Fruit fly (Drosophila melanogaster) whole organism, embryonic: ENCODE data around the gene CG15044.

ENCODE experiments used
- Atf-2 ChIP-seq: fragments of 200-800 bp; sonication (Bioruptor generic); optimal IDR thresholded peaks from 2 replicates; lab custom pipeline; 2016; ENCODE audit warnings: missing biosample characterization, missing genetic modification characterization
- Blimp-1 ChIP-seq: fragments of 200-800 bp; sonication (Bioruptor generic); optimal IDR thresholded peaks from 3 replicates; lab custom pipeline; 2018; ENCODE audit warnings: missing biosample characterization, missing genetic modification characterization, mild to moderate bottlenecking, moderate library complexity, missing genetic modification reagents
- CG10979 ChIP-seq: fragments of 200-800 bp; sonication (Bioruptor generic); optimal IDR thresholded peaks from 2 replicates; lab custom pipeline; 2018; ENCODE audit warnings: missing biosample characterization, mild to moderate bottlenecking, missing genetic modification characterization, moderate library complexity
- CG11504 ChIP-seq: fragments of 200-800 bp; sonication (Bioruptor generic); optimal IDR thresholded peaks from 3 replicates; lab custom pipeline; 2019; ENCODE audit warnings: missing biosample characterization, mild to moderate bottlenecking, missing genetic modification characterization, moderate library complexity
- CG12659 ChIP-seq: fragments of 200-800 bp; sonication (Bioruptor generic); optimal IDR thresholded peaks from 3 replicates; lab custom pipeline; 2017; ENCODE audit warnings: mild to moderate bottlenecking, missing biosample characterization, missing genetic modification reagents, missing genetic modification characterization
- CG17361 ChIP-seq: fragments of 200-800 bp; sonication (Bioruptor generic); IDR thresholded peaks from 3 replicates; pipeline ENCODE4 v1.3.6; 2022; ENCODE audit warnings: missing biosample characterization, missing genetic modification characterization
- CG17802 ChIP-seq: fragments of 200-800 bp; sonication (Bioruptor generic); optimal IDR thresholded peaks from 2 replicates; lab custom pipeline; 2018; ENCODE audit warnings: missing biosample characterization, mild to moderate bottlenecking, missing genetic modification characterization, moderate library complexity
- CG2712 ChIP-seq: fragments of 200-800 bp; optimal IDR thresholded peaks from 3 replicates; lab custom pipeline; 2019; ENCODE audit warnings: missing biosample characterization, mild to moderate bottlenecking, missing genetic modification characterization, moderate library complexity
- CG32772 ChIP-seq: fragments of 200-800 bp; sonication (Bioruptor generic); IDR thresholded peaks from 2 replicates; pipeline ENCODE4 v1.3.6; 2022; ENCODE audit warnings: missing biosample characterization, missing genetic modification characterization
- CG3847 ChIP-seq: fragments of 200-800 bp; sonication (Bioruptor generic); IDR thresholded peaks from 2 replicates; pipeline ENCODE4 v1.3.6; 2022; ENCODE audit warnings: missing biosample characterization, missing genetic modification characterization
- CG5180 ChIP-seq: fragments of 200-800 bp; sonication (Bioruptor generic); optimal IDR thresholded peaks from 3 replicates; lab custom pipeline; 2017; ENCODE audit warnings: missing biosample characterization, missing genetic modification characterization, mild to moderate bottlenecking, moderate library complexity, missing genetic modification reagents
- D ChIP-seq, 2 experiments: fragments of 200-800 bp in 1 of 2; fragments of >200 bp in 1 of 2; sonication (Bioruptor generic) in 1 of 2; optimal IDR thresholded peaks; 2 replicates in 1 of 2; 3 replicates in 1 of 2; lab custom pipeline; 2017; ENCODE audit warnings: mild to moderate bottlenecking in 1 of 2, missing biosample characterization in 1 of 2, missing genetic modification characterization in 1 of 2, missing genetic modification reagents in 1 of 2
- Dll ChIP-seq: fragments of 200-800 bp; sonication (Bioruptor generic); IDR thresholded peaks from 4 replicates; pipeline ENCODE4 v1.3.6; 2022; ENCODE audit warnings: missing biosample characterization, missing genetic modification characterization; ENCODE audit not compliant: partially characterized antibody
- Drgx ChIP-seq: fragments of 200-800 bp; sonication (Bioruptor generic); IDR thresholded peaks from 2 replicates; pipeline ENCODE4 v1.3.6; 2022; ENCODE audit warnings: missing biosample characterization, missing genetic modification characterization
- HHEX ChIP-seq: fragments of 200-800 bp; sonication (Bioruptor generic); optimal IDR thresholded peaks from 3 replicates; lab custom pipeline; 2017; ENCODE audit warnings: missing biosample characterization, mild to moderate bottlenecking, missing genetic modification characterization, missing genetic modification reagents
- MESR4 ChIP-seq: fragments of 200-800 bp; sonication (Bioruptor generic); optimal IDR thresholded peaks from 2 replicates; lab custom pipeline; 2018; ENCODE audit warnings: missing biosample characterization, mild to moderate bottlenecking, missing genetic modification characterization, moderate library complexity
- Ptx1 ChIP-seq: fragments of 200-800 bp; sonication (Bioruptor generic); IDR thresholded peaks from 2 replicates; pipeline ENCODE4 v1.3.6; 2022; ENCODE audit warnings: missing biosample characterization, missing genetic modification characterization
- Ssrp ChIP-seq: fragments of 200-800 bp; sonication (Bioruptor generic); optimal IDR thresholded peaks from 2 replicates; lab custom pipeline; 2018; ENCODE audit warnings: missing biosample characterization, mild to moderate bottlenecking, missing genetic modification characterization, moderate library complexity
- Trl ChIP-seq, 3 experiments: fragments of >200 bp in 2 of 3; fragments of 200-800 bp in 1 of 3; sonication (Bioruptor generic) in 1 of 3; optimal IDR thresholded peaks; 2 replicates in 1 of 3; 3 replicates in 2 of 3; lab custom pipeline; 2016 to 2017; ENCODE audit warnings: missing biosample characterization in 1 of 3, missing genetic modification characterization in 1 of 3
- Vsx1 ChIP-seq: fragments of 200-800 bp; sonication (Bioruptor generic); optimal IDR thresholded peaks from 2 replicates; lab custom pipeline; 2017; ENCODE audit warnings: missing biosample characterization, mild to moderate bottlenecking, missing genetic modification characterization, missing genetic modification reagents
- bsh ChIP-seq, 2 experiments: fragments of 200-800 bp; sonication (Bioruptor generic); optimal IDR thresholded peaks; 2 replicates each; lab custom pipeline; 2017 to 2018; ENCODE audit warnings: mild to moderate bottlenecking in 2 of 2, missing biosample characterization in 2 of 2, missing genetic modification characterization in 2 of 2, moderate library complexity in 1 of 2
- cato ChIP-seq: fragments of 200-800 bp; sonication (Bioruptor generic); optimal IDR thresholded peaks from 2 replicates; lab custom pipeline; 2016; ENCODE audit warnings: missing biosample characterization, missing genetic modification characterization, borderline replicate concordance
- dmrt11E ChIP-seq: fragments of 200-800 bp; sonication (Bioruptor generic); optimal IDR thresholded peaks from 3 replicates; lab custom pipeline; 2018; ENCODE audit warnings: missing biosample characterization, mild to moderate bottlenecking, missing genetic modification characterization, moderate library complexity
- exex ChIP-seq: fragments of 200-800 bp; sonication (Bioruptor generic); optimal IDR thresholded peaks from 4 replicates; lab custom pipeline; 2018; ENCODE audit warnings: missing biosample characterization, mild to moderate bottlenecking, missing genetic modification characterization, moderate library complexity
- gem ChIP-seq: fragments of 200-800 bp; sonication (Bioruptor generic); optimal IDR thresholded peaks from 2 replicates; lab custom pipeline; 2019; ENCODE audit warnings: missing biosample characterization, mild to moderate bottlenecking, missing genetic modification characterization, moderate library complexity
- grau ChIP-seq: fragments of 200-800 bp; optimal IDR thresholded peaks from 3 replicates; lab custom pipeline; 2019; ENCODE audit warnings: missing biosample characterization, mild to moderate bottlenecking, missing genetic modification characterization, moderate library complexity
- grn ChIP-seq: fragments of 200-800 bp; sonication (Bioruptor generic); optimal IDR thresholded peaks from 3 replicates; lab custom pipeline; 2017; ENCODE audit warnings: missing biosample characterization, missing genetic modification characterization
- gsb-n ChIP-seq: fragments of 200-800 bp; sonication (Bioruptor generic); optimal IDR thresholded peaks from 3 replicates; lab custom pipeline; 2018; ENCODE audit warnings: missing biosample characterization, mild to moderate bottlenecking, missing genetic modification characterization
- hth ChIP-seq: fragments of >200 bp; optimal IDR thresholded peaks from 2 replicates; lab custom pipeline; 2017; ENCODE audit warnings: inconsistent platforms
- ind ChIP-seq: fragments of 200-800 bp; sonication (Bioruptor generic); optimal IDR thresholded peaks from 3 replicates; lab custom pipeline; 2016; ENCODE audit warnings: missing biosample characterization, missing genetic modification characterization
- inv ChIP-seq: fragments of 200-800 bp; sonication (Bioruptor generic); IDR thresholded peaks from 2 replicates; pipeline ENCODE4 v1.3.6; 2022; ENCODE audit warnings: missing biosample characterization, missing genetic modification characterization; ENCODE audit not compliant: partially characterized antibody
- kay ChIP-seq: fragments of 200-800 bp; sonication (Bioruptor generic); optimal IDR thresholded peaks from 2 replicates; lab custom pipeline; 2016; ENCODE audit warnings: missing biosample characterization, missing genetic modification characterization
- lbe ChIP-seq: fragments of 200-800 bp; sonication (Bioruptor generic); optimal IDR thresholded peaks from 2 replicates; lab custom pipeline; 2016; ENCODE audit warnings: missing biosample characterization, mild to moderate bottlenecking, missing genetic modification characterization
- lmd ChIP-seq: fragments of 200-800 bp; sonication (Bioruptor generic); IDR thresholded peaks from 2 replicates; pipeline ENCODE4 v1.3.6; 2022; ENCODE audit warnings: missing biosample characterization, missing genetic modification characterization
- mld ChIP-seq: fragments of 200-800 bp; sonication (Bioruptor generic); IDR thresholded peaks from 3 replicates; pipeline ENCODE4 v1.3.6; 2022; ENCODE audit warnings: missing biosample characterization, missing genetic modification characterization; ENCODE audit not compliant: partially characterized antibody
- nom ChIP-seq: fragments of 200-800 bp; sonication (Bioruptor generic); optimal IDR thresholded peaks from 2 replicates; lab custom pipeline; 2017; ENCODE audit warnings: missing biosample characterization, missing genetic modification characterization, mild to moderate bottlenecking, moderate library complexity, missing genetic modification reagents
- pb ChIP-seq: fragments of 200-800 bp; sonication (Bioruptor generic); optimal IDR thresholded peaks from 3 replicates; lab custom pipeline; 2016; ENCODE audit warnings: missing biosample characterization, missing genetic modification characterization
- phol ChIP-seq: fragments of 200-800 bp; sonication (Bioruptor generic); optimal IDR thresholded peaks from 3 replicates; lab custom pipeline; 2018; ENCODE audit warnings: missing biosample characterization, mild to moderate bottlenecking, missing genetic modification characterization, moderate library complexity
- pnt ChIP-seq: fragments of 200-800 bp; sonication (Bioruptor generic); optimal IDR thresholded peaks from 3 replicates; lab custom pipeline; 2016; ENCODE audit warnings: missing biosample characterization, missing genetic modification characterization
- row ChIP-seq: fragments of 200-800 bp; sonication (Bioruptor generic); IDR thresholded peaks from 3 replicates; pipeline ENCODE4 v1.3.6; 2022; ENCODE audit warnings: missing biosample characterization, missing genetic modification characterization
- sens ChIP-seq: fragments of 200-800 bp; sonication (Bioruptor generic); peaks from one replicate; lab custom pipeline; 2016; ENCODE audit warnings: missing biosample characterization, missing genetic modification characterization
- sqz ChIP-seq: fragments of 200-800 bp; sonication (Bioruptor generic); optimal IDR thresholded peaks from 3 replicates; lab custom pipeline; 2018; ENCODE audit warnings: missing biosample characterization, mild to moderate bottlenecking, missing genetic modification characterization
- sug ChIP-seq: fragments of 200-800 bp; optimal IDR thresholded peaks from 2 replicates; lab custom pipeline; 2019; ENCODE audit warnings: missing biosample characterization, mild to moderate bottlenecking, missing genetic modification characterization, moderate library complexity
- toy ChIP-seq: fragments of 200-800 bp; sonication (Bioruptor generic); IDR thresholded peaks from 2 replicates; pipeline ENCODE4 v1.3.6; 2022; ENCODE audit warnings: missing biosample characterization, missing genetic modification characterization
- tx ChIP-seq: fragments of 200-800 bp; sonication (Bioruptor generic); optimal IDR thresholded peaks from 2 replicates; lab custom pipeline; 2016; ENCODE audit warnings: missing biosample characterization, missing genetic modification characterization
- vvl ChIP-seq: fragments of 200-800 bp; sonication (Bioruptor generic); IDR thresholded peaks from 2 replicates; pipeline ENCODE4 v1.3.6; 2022; ENCODE audit warnings: missing biosample characterization, missing genetic modification characterization
- wor ChIP-seq: fragments of 200-800 bp; sonication (Bioruptor generic); IDR thresholded peaks from 2 replicates; pipeline ENCODE4 v1.3.6; 2022; ENCODE audit warnings: missing biosample characterization, missing genetic modification characterization

The CG15044 gene

dm6 chrX:18491941-18492340, at the start of gene CG15044:
Gene CG15044 (minus strand): TSS chrX:18492006.
- TF ChIP-seq grn (GFP tag; lab: Kevin White, UChicago) (peak; percentile 54), Vsx1 (GFP tag; lab: Kevin White, UChicago) (peak; percentile 34), sug (tag; lab: Kevin White, UChicago) (peak; percentile 57), tx (GFP tag; lab: Kevin White, UChicago) (no peak), wor (no peak), exex (tag; lab: Kevin White, UChicago) (peak; percentile 78)

- peak; percentile 24 for TF ChIP-seq Ssrp
- no peak for TF ChIP-seq CG17802 (tag; lab: Kevin White, UChicago)
- TF ChIP-seq CG10979 (tag; lab: Kevin White, UChicago), result peak; percentile 35
- peak; percentile 12 to 45 for TF ChIP-seq bsh (GFP tag; optimal IDR thresholded peaks at IDR 0.05; lab: Kevin White, UChicago)
- TF ChIP-seq hth (lab: Kevin White, UChicago), result no peak
- TF ChIP-seq MESR4, result no peak
- TF ChIP-seq cato, result no peak
- TF ChIP-seq phol (tag; lab: Kevin White, UChicago), result peak; percentile 14
- TF ChIP-seq CG11504 (tag; lab: Kevin White, UChicago), result peak; percentile 11
- TF ChIP-seq kay, result no peak
- no peak for TF ChIP-seq vvl (GFP tag; lab: Robert Waterston, UW)
- TF ChIP-seq sqz (GFP tag; lab: Kevin White, UChicago), result no peak
- TF ChIP-seq CG32772 (GFP tag; lab: Robert Waterston, UW), result no peak
- no peak for TF ChIP-seq Trl (optimal IDR thresholded peaks at IDR 0.05; lab: Kevin White, UChicago)
- TF ChIP-seq Trl (GFP tag; optimal IDR thresholded peaks at IDR 0.05; lab: Kevin White, UChicago), result no peak
- 0 out of 3 replicates have a peak, but pooled peaks have one; percentile 17 for TF ChIP-seq CG17361
- peak; percentile 7 for TF ChIP-seq Blimp-1 (GFP tag; lab: Kevin White, UChicago)
- TF ChIP-seq gsb-n, result no peak
- TF ChIP-seq Drgx, result peak; percentile 37; the same call in 1 of the 2 replicates
- peak; percentile 21 for TF ChIP-seq gem (tag; lab: Kevin White, UChicago)
- no peak for TF ChIP-seq CG12659 (GFP tag; lab: Kevin White, UChicago)
- no peak for TF ChIP-seq inv (GFP tag; lab: Robert Waterston, UW)
- TF ChIP-seq ind (GFP tag; lab: Kevin White, UChicago), result no peak
- no peak for TF ChIP-seq D (optimal IDR thresholded peaks at IDR 0.05; lab: Kevin White, UChicago)
- no peak for TF ChIP-seq D (GFP tag; optimal IDR thresholded peaks at IDR 0.05; lab: Kevin White, UChicago)
- no peak for TF ChIP-seq lmd (GFP tag; lab: Robert Waterston, UW)
- TF ChIP-seq pb, result no peak
- TF ChIP-seq Ptx1 (GFP tag; lab: Robert Waterston, UW), result 0 out of 2 replicates have a peak, but pooled peaks have one; percentile 14
- no peak for TF ChIP-seq pnt
- TF ChIP-seq sens (GFP tag; lab: Kevin White, UChicago), result no peak
- peak; percentile 26 for TF ChIP-seq dmrt11E (tag; lab: Kevin White, UChicago)
Observed at dm6 chrX:18540268-18540667, 48.5 kb upstream of the CG15044 start.

dm6 chrX:18538204-18538864, 46.5 kb upstream of the CG15044 start:
- TF ChIP-seq Dll (0 out of 4 replicates have a peak, but pooled peaks have one; percentile 31), CG5180 (GFP tag; lab: Kevin White, UChicago) (no peak), mld (GFP tag; lab: Robert Waterston, UW) (no peak), row (GFP tag; lab: Robert Waterston, UW) (peak; percentile 46), HHEX (GFP tag; lab: Kevin White, UChicago) (no peak), CG3847 (GFP tag; lab: Robert Waterston, UW) (no peak), toy (no peak), CG2712 (tag; lab: Kevin White, UChicago) (peak; percentile 3), lbe (GFP tag; lab: Kevin White, UChicago) (peak; percentile 39), nom (GFP tag; lab: Kevin White, UChicago) (peak; percentile 0), grau (tag; lab: Kevin White, UChicago) (peak; percentile 65), Atf-2 (GFP tag; lab: Kevin White, UChicago) (no peak), Drgx (peak; percentile 29; the same call in 1 of the 2 replicates)
